Fruit fly (Drosophila melanogaster) whole organism, wandering third instar larva: ENCODE data around the gene KaiR1D.

Experiments used
- Abd-B ChIP-seq: fragments of >200 bp; optimal IDR thresholded peaks from 2 replicates; lab custom pipeline; 2017; ENCODE audit warnings: missing biosample characterization, missing genetic modification characterization
- CG32264 ChIP-seq: fragments of 200-800 bp; sonication (Bioruptor generic); optimal IDR thresholded peaks from 2 replicates; lab custom pipeline; 2016; ENCODE audit warnings: missing biosample characterization, missing genetic modification characterization
- CG9705 ChIP-seq: fragments of 200-800 bp; sonication (Bioruptor generic); optimal IDR thresholded peaks from 2 replicates; lab custom pipeline; 2018; ENCODE audit warnings: missing biosample characterization, mild to moderate bottlenecking, missing genetic modification characterization
- CrebA ChIP-seq: fragments of 200-800 bp; sonication (Bioruptor generic); optimal IDR thresholded peaks from 2 replicates; lab custom pipeline; 2016; ENCODE audit warnings: missing biosample characterization, mild to moderate bottlenecking, missing genetic modification characterization, borderline replicate concordance
- Dfd ChIP-seq: fragments of >200 bp; optimal IDR thresholded peaks from 2 replicates; lab custom pipeline; 2017; ENCODE audit warnings: missing biosample characterization, missing genetic modification characterization
- Dif ChIP-seq: fragments of 200-275, 200-300 bp; sonication (Bioruptor generic); optimal IDR thresholded peaks from 2 replicates; lab custom pipeline; 2018; ENCODE audit warnings: missing biosample characterization, missing genetic modification characterization; ENCODE audit not compliant: partially characterized antibody
- GATAd ChIP-seq: sonication (Bioruptor generic); optimal IDR thresholded peaks from 2 replicates; lab custom pipeline; 2016; ENCODE audit warnings: missing biosample characterization, missing genetic modification characterization
- HLH106 ChIP-seq: fragments of 200-800 bp; optimal IDR thresholded peaks from 3 replicates; lab custom pipeline; 2019; ENCODE audit warnings: missing biosample characterization, mild to moderate bottlenecking, missing genetic modification characterization, moderate library complexity
- Hnf4 ChIP-seq: fragments of 200-800 bp; sonication (Bioruptor generic); optimal IDR thresholded peaks from 2 replicates; lab custom pipeline; 2016; ENCODE audit warnings: missing biosample characterization, mild to moderate bottlenecking, missing genetic modification characterization
- Hr78 ChIP-seq: fragments of >200 bp; optimal IDR thresholded peaks from 2 replicates; lab custom pipeline; 2017; ENCODE audit warnings: missing biosample characterization, missing genetic modification characterization
- Hr83 ChIP-seq: fragments of 200-300 bp; sonication (Bioruptor generic); optimal IDR thresholded peaks from 2 replicates; lab custom pipeline; 2016; ENCODE audit warnings: missing biosample characterization, mild to moderate bottlenecking, missing genetic modification characterization, moderate library complexity; ENCODE audit not compliant: poor library complexity, severe bottlenecking
- Jra ChIP-seq: sonication (Bioruptor generic); optimal IDR thresholded peaks from 2 replicates; lab custom pipeline; 2016; ENCODE audit warnings: missing biosample characterization, missing genetic modification characterization
- Mio ChIP-seq: sonication (Bioruptor generic); optimal IDR thresholded peaks from 2 replicates; lab custom pipeline; 2016; ENCODE audit warnings: missing biosample characterization, missing genetic modification characterization
- Myc ChIP-seq: fragments of >200 bp; optimal IDR thresholded peaks from 2 replicates; lab custom pipeline; 2017
- N ChIP-seq: fragments of >200 bp; optimal IDR thresholded peaks from 2 replicates; lab custom pipeline; 2018; ENCODE audit warnings: missing biosample characterization, missing external identifiers, missing genetic modification characterization
- OdsH ChIP-seq: fragments of 200-800 bp; sonication (Bioruptor generic); optimal IDR thresholded peaks from 2 replicates; lab custom pipeline; 2016; ENCODE audit warnings: missing biosample characterization, mild to moderate bottlenecking, missing genetic modification characterization
- Rel ChIP-seq, 2 experiments: fragments of 200-800 bp; sonication (Bioruptor generic) in 1 of 2; optimal IDR thresholded peaks; 2 replicates in 1 of 2; 3 replicates in 1 of 2; lab custom pipeline; 2016 to 2019; ENCODE audit warnings: mild to moderate bottlenecking in 2 of 2, missing biosample characterization in 2 of 2, missing genetic modification characterization in 2 of 2, moderate library complexity in 1 of 2
- Sp1 ChIP-seq: fragments of 200-800 bp; sonication (Bioruptor generic); optimal IDR thresholded peaks from 3 replicates; lab custom pipeline; 2019; ENCODE audit warnings: missing biosample characterization, mild to moderate bottlenecking, missing genetic modification characterization, moderate library complexity
- Vsx2 ChIP-seq: fragments of 200-300, 225-300 bp; sonication (Bioruptor generic); optimal IDR thresholded peaks from 2 replicates; lab custom pipeline; 2018; ENCODE audit warnings: missing biosample characterization, missing genetic modification characterization; ENCODE audit not compliant: partially characterized antibody
- br ChIP-seq: fragments of 200-800 bp; sonication (Bioruptor generic); optimal IDR thresholded peaks from 2 replicates; lab custom pipeline; 2016; ENCODE audit warnings: missing biosample characterization, missing genetic modification characterization
- brk ChIP-seq: fragments of 200-800 bp; sonication (Bioruptor generic); optimal IDR thresholded peaks from 2 replicates; lab custom pipeline; 2016; ENCODE audit warnings: missing biosample characterization, mild to moderate bottlenecking, missing genetic modification characterization
- dl ChIP-seq, 2 experiments: fragments of 175-275, 200-275 bp in 1 of 2; fragments of 200-275 bp in 1 of 2; sonication (Bioruptor generic); optimal IDR thresholded peaks; lab custom pipeline; 2018; ENCODE audit warnings: mild to moderate bottlenecking in 2 of 2, missing biosample characterization in 2 of 2, missing genetic modification characterization in 2 of 2, moderate library complexity in 2 of 2; ENCODE audit not compliant: partially characterized antibody in 2 of 2, insufficient read depth in 1 of 2
- dmrt93B ChIP-seq: fragments of 200-800 bp; sonication (Bioruptor generic); optimal IDR thresholded peaks from 2 replicates; lab custom pipeline; 2018; ENCODE audit warnings: missing biosample characterization, mild to moderate bottlenecking, missing genetic modification characterization
- dsf ChIP-seq: sonication (Bioruptor generic); optimal IDR thresholded peaks from 2 replicates; lab custom pipeline; 2016; ENCODE audit warnings: missing biosample characterization, missing genetic modification characterization, borderline replicate concordance
- ey ChIP-seq: fragments of 200-800 bp; sonication (Bioruptor generic); optimal IDR thresholded peaks from 2 replicates; lab custom pipeline; 2016; ENCODE audit warnings: missing biosample characterization, missing genetic modification characterization
- foxo ChIP-seq, 2 experiments: fragments of 200-800 bp; sonication (Bioruptor generic); optimal IDR thresholded peaks; 2 replicates in 1 of 2; 3 replicates in 1 of 2; lab custom pipeline; 2016 to 2017; ENCODE audit warnings: missing biosample characterization in 2 of 2, missing genetic modification characterization in 2 of 2
- fru ChIP-seq: fragments of 200-800 bp; sonication (Bioruptor generic); optimal IDR thresholded peaks from 3 replicates; lab custom pipeline; 2016; ENCODE audit warnings: missing biosample characterization, mild to moderate bottlenecking, missing genetic modification characterization
- h ChIP-seq: fragments of 200-800 bp; sonication (Bioruptor generic); optimal IDR thresholded peaks from 3 replicates; lab custom pipeline; 2016; ENCODE audit warnings: missing biosample characterization, mild to moderate bottlenecking, missing genetic modification characterization
- jim ChIP-seq: fragments of 175-275, 200-325 bp; sonication (Bioruptor generic); optimal IDR thresholded peaks from 2 replicates; lab custom pipeline; 2016; ENCODE audit warnings: missing biosample characterization, mild to moderate bottlenecking, missing genetic modification characterization
- lola ChIP-seq: fragments of >200 bp; optimal IDR thresholded peaks from 2 replicates; lab custom pipeline; 2017; ENCODE audit warnings: missing biosample characterization, missing genetic modification characterization
- pan ChIP-seq: fragments of >200 bp; optimal IDR thresholded peaks from 2 replicates; lab custom pipeline; 2017
- psq ChIP-seq: fragments of 200-800 bp; sonication (Bioruptor generic); optimal IDR thresholded peaks from 3 replicates; lab custom pipeline; 2017; ENCODE audit warnings: missing biosample characterization, mild to moderate bottlenecking, missing genetic modification characterization, moderate library complexity
- rgr ChIP-seq: fragments of 200-800 bp; sonication (Bioruptor generic); optimal IDR thresholded peaks from 3 replicates; lab custom pipeline; 2016; ENCODE audit warnings: missing biosample characterization, mild to moderate bottlenecking, missing genetic modification characterization
- sage ChIP-seq: fragments of 200-800 bp; sonication (Bioruptor generic); optimal IDR thresholded peaks from 2 replicates; lab custom pipeline; 2016; ENCODE audit warnings: missing biosample characterization, mild to moderate bottlenecking, missing genetic modification characterization
- sv ChIP-seq: fragments of 200-800 bp; sonication (Bioruptor generic); optimal IDR thresholded peaks from 3 replicates; lab custom pipeline; 2016; ENCODE audit warnings: missing biosample characterization, missing genetic modification characterization
- tai ChIP-seq: sonication (Bioruptor generic); optimal IDR thresholded peaks from 2 replicates; lab custom pipeline; 2016; ENCODE audit warnings: missing biosample characterization, missing genetic modification characterization
- usp ChIP-seq: fragments of >200 bp; optimal IDR thresholded peaks from 2 replicates; lab custom pipeline; 2017; ENCODE audit warnings: missing biosample characterization, missing genetic modification characterization
- woc ChIP-seq: sonication (Bioruptor generic); optimal IDR thresholded peaks from 2 replicates; lab custom pipeline; 2016; ENCODE audit warnings: missing biosample characterization, mild to moderate bottlenecking, missing genetic modification characterization

KaiR1D gene

dm6 chr3R:20830153-20830695 is 35.8 kb downstream of the KaiR1D start, which contains the start of gene Adss:
Gene Adss, minus strand, starts transcription at chr3R:20830580.
- no peak for TF ChIP-seq OdsH
- TF ChIP-seq GATAd (GFP tag; lab: Kevin White, UChicago): no peak
- TF ChIP-seq dl (GFP tag; optimal IDR thresholded peaks at IDR 0.05; lab: Kevin White, UChicago; ENCODE audit: insufficient read depth in 1 of 2, partially characterized antibody in 2 of 2): peak in 1 of 2 experiments; percentile 1
- TF ChIP-seq h (GFP tag; lab: Kevin White, UChicago): peak; percentile 14
- peak; percentile 20 for TF ChIP-seq fru (GFP tag; lab: Kevin White, UChicago)
- TF ChIP-seq jim (GFP tag; lab: Kevin White, UChicago): no peak
- TF ChIP-seq Dfd (GFP tag; lab: Kevin White, UChicago): no peak
- TF ChIP-seq Mio (GFP tag; lab: Kevin White, UChicago): no peak
- TF ChIP-seq HLH106 (tag; lab: Kevin White, UChicago): peak; percentile 42
- no peak for TF ChIP-seq Rel (GFP tag; optimal IDR thresholded peaks at IDR 0.05; lab: Kevin White, UChicago)
- TF ChIP-seq Rel (tag; optimal IDR thresholded peaks at IDR 0.05; lab: Kevin White, UChicago): peak; percentile 55
- no peak for TF ChIP-seq Myc (lab: Kevin White, UChicago)
- no peak for TF ChIP-seq psq (GFP tag; lab: Kevin White, UChicago)
- peak; percentile 41 for TF ChIP-seq Sp1 (GFP tag; lab: Kevin White, UChicago)
- no peak for TF ChIP-seq Abd-B (GFP tag; lab: Kevin White, UChicago)
- no peak for TF ChIP-seq pan
- TF ChIP-seq brk: no peak
- peak; percentile 9 for TF ChIP-seq Dif (GFP tag; lab: Kevin White, UChicago)
- no peak for TF ChIP-seq CrebA (GFP tag; lab: Kevin White, UChicago)
- TF ChIP-seq tai (GFP tag; lab: Kevin White, UChicago): no peak
- no peak for TF ChIP-seq dmrt93B (GFP tag; lab: Kevin White, UChicago)
- TF ChIP-seq dsf (GFP tag; lab: Kevin White, UChicago): no peak
- TF ChIP-seq lola (GFP tag; lab: Kevin White, UChicago): no peak
- TF ChIP-seq CG32264: no peak
- TF ChIP-seq N: no peak
- no peak for TF ChIP-seq CG9705 (GFP tag; lab: Kevin White, UChicago)
- peak; percentile 59 for TF ChIP-seq Hr83 (GFP tag; lab: Kevin White, UChicago)
- no peak for TF ChIP-seq Hnf4
- TF ChIP-seq usp (GFP tag; lab: Kevin White, UChicago): no peak
- TF ChIP-seq Vsx2: no peak
- TF ChIP-seq woc: no peak
- TF ChIP-seq ey (GFP tag; lab: Kevin White, UChicago): no peak
- TF ChIP-seq sage: no peak
- peak in 1 of 2 experiments; percentile 9 for TF ChIP-seq foxo (GFP tag; optimal IDR thresholded peaks at IDR 0.05; lab: Kevin White, UChicago)
- TF ChIP-seq Hr78 (GFP tag; lab: Kevin White, UChicago): no peak
- TF ChIP-seq Jra (GFP tag; lab: Kevin White, UChicago): no peak
- TF ChIP-seq rgr (GFP tag; lab: Kevin White, UChicago): peak; percentile 9
- TF ChIP-seq br (GFP tag; lab: Kevin White, UChicago): no peak
- TF ChIP-seq sv (GFP tag; lab: Kevin White, UChicago): no peak

- TF ChIP-seq Abd-B (GFP tag; lab: Kevin White, UChicago) (no peak), Hr83 (GFP tag; lab: Kevin White, UChicago) (peak; percentile 87), Dfd (GFP tag; lab: Kevin White, UChicago) (no peak), GATAd (GFP tag; lab: Kevin White, UChicago) (no peak), dmrt93B (GFP tag; lab: Kevin White, UChicago) (no peak), sv (GFP tag; lab: Kevin White, UChicago) (no peak), rgr (GFP tag; lab: Kevin White, UChicago) (peak; percentile 22), CG32264 (no peak), h (GFP tag; lab: Kevin White, UChicago) (peak; percentile 39), tai (GFP tag; lab: Kevin White, UChicago) (no peak), woc (peak; percentile 79), Dif (GFP tag; lab: Kevin White, UChicago) (peak; percentile 45), jim (GFP tag; lab: Kevin White, UChicago) (no peak), br (GFP tag; lab: Kevin White, UChicago) (peak; percentile 70), Hnf4 (no peak), dsf (GFP tag; lab: Kevin White, UChicago) (no peak), N (peak; percentile 80), Sp1 (GFP tag; lab: Kevin White, UChicago) (no peak), HLH106 (tag; lab: Kevin White, UChicago) (peak; percentile 14), Myc (lab: Kevin White, UChicago) (peak; percentile 97), brk (no peak), Mio (GFP tag; lab: Kevin White, UChicago) (no peak), pan (no peak), Hr78 (GFP tag; lab: Kevin White, UChicago) (no peak), lola (GFP tag; lab: Kevin White, UChicago) (no peak), psq (GFP tag; lab: Kevin White, UChicago) (peak; percentile 22), sage (no peak), foxo (GFP tag; optimal IDR thresholded peaks at IDR 0.05; lab: Kevin White, UChicago) (peak in 1 of 2 experiments; percentile 1), fru (GFP tag; lab: Kevin White, UChicago) (no peak), CrebA (GFP tag; lab: Kevin White, UChicago) (no peak), Jra (GFP tag; lab: Kevin White, UChicago) (peak; percentile 19), CG9705 (GFP tag; lab: Kevin White, UChicago) (no peak), ey (GFP tag; lab: Kevin White, UChicago) (no peak), dl (GFP tag; optimal IDR thresholded peaks at IDR 0.05; lab: Kevin White, UChicago; ENCODE audit: insufficient read depth in 1 of 2, partially characterized antibody in 2 of 2) (peak; percentile 20 to 57), usp (GFP tag; lab: Kevin White, UChicago) (no peak), OdsH (no peak), Rel (GFP tag; optimal IDR thresholded peaks at IDR 0.05; lab: Kevin White, UChicago) (peak; percentile 48), Rel (tag; optimal IDR thresholded peaks at IDR 0.05; lab: Kevin White, UChicago) (peak; percentile 90), Vsx2 (no peak)
Observed at dm6 chr3R:20829416-20830131, 36.5 kb downstream of the KaiR1D start.
